Worm (Caenorhabditis elegans) whole organism, young adult: ENCODE measurements around the gene enpp-1.
"Not testable (repeated sequence)": the region's sequence is repeated elsewhere in the genome, so short reads cannot be mapped to it uniquely, and the experiment has no call there.

ENCODE experiments used
- K12H6.12 ChIP-seq: fragments of 200-800 bp; sonication (Bioruptor generic); optimal IDR thresholded peaks from 2 replicates; lab custom pipeline; 2018; ENCODE audit warnings: mild to moderate bottlenecking, missing genetic modification characterization, missing compliant biosample characterization
- dox-1 ChIP-seq: fragments of 200-800 bp; sonication (Bioruptor generic); IDR thresholded peaks from 2 replicates; pipeline ENCODE4 v1.3.6; 2022; ENCODE audit warnings: missing genetic modification reagents, missing genetic modification characterization, missing compliant biosample characterization
- hlh-12 ChIP-seq: sonication (generic microtip); optimal IDR thresholded peaks from 2 replicates; lab custom pipeline; 2016; ENCODE audit warnings: missing genetic modification characterization, missing compliant biosample characterization
- lin-35 ChIP-seq, 3 experiments: fragments of 150-350 bp in 2 of 3; sonication (generic microtip) in 1 of 3; optimal IDR thresholded peaks; 2 replicates each; lab custom pipeline; 2014 to 2018; ENCODE audit warnings: missing biosample characterization in 3 of 3, missing genetic modification characterization in 3 of 3, missing genetic modification reagents in 3 of 3
- lin-40 ChIP-seq: sonication (generic microtip); optimal IDR thresholded peaks from 2 replicates; lab custom pipeline; 2016; ENCODE audit warnings: missing genetic modification characterization, mild to moderate bottlenecking, missing compliant biosample characterization, missing genotype, missing genetic modification reagents
- mxl-1 ChIP-seq: sonication (generic microtip); optimal IDR thresholded peaks from 2 replicates; lab custom pipeline; 2016; ENCODE audit warnings: missing genetic modification characterization, missing compliant biosample characterization
- nhr-90 ChIP-seq: sonication (generic microtip); optimal IDR thresholded peaks from 2 replicates; lab custom pipeline; 2016; ENCODE audit warnings: missing genotype, mild to moderate bottlenecking, missing genetic modification characterization, missing compliant biosample characterization
- pbrm-1 ChIP-seq: fragments of 200-800 bp; sonication (Bioruptor generic); IDR thresholded peaks from 2 replicates; pipeline ENCODE4 v1.3.6; 2022; ENCODE audit warnings: missing genetic modification reagents, missing genetic modification characterization, missing compliant biosample characterization
- pha-4 ChIP-seq: fragments of 150-350 bp; sonication (generic microtip); optimal IDR thresholded peaks from 2 replicates; lab custom pipeline; 2014; ENCODE audit warnings: missing biosample characterization, missing genetic modification reagents, missing genetic modification characterization
- sptf-2 ChIP-seq: fragments of 200-800 bp; sonication (Bioruptor generic); optimal IDR thresholded peaks from 2 replicates; lab custom pipeline; 2018; ENCODE audit warnings: mild to moderate bottlenecking, missing genetic modification characterization, missing compliant biosample characterization
- ztf-6 ChIP-seq: fragments of 200-800 bp; sonication (Bioruptor generic); IDR thresholded peaks from 2 replicates; pipeline ENCODE4 v1.3.6; 2022; ENCODE audit warnings: missing genetic modification reagents, missing genetic modification characterization, missing compliant biosample characterization

DNA sequence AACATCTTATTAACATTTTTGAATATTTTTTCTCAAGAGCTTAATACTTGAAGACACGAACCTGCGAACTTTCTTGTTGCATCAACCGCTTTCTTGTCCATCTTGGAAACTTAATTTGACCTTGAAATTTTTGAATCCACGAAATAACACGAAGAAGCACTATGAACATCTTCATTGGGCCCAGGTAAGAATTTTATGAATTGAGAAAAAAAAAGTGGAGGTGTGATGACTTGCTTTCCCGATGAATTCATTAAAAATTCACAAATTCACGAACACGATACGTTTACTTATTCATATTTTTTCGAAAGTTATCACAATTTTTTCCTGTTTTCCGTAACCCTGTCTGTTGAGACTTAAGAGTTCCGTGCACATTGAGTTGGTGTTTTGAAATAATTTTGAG lies 569 bp upstream of the enpp-1 start, which contains the start of gene C27A7.6:
- not testable (repeated sequence) for TF ChIP-seq pha-4; nhr-90; dox-1 (GFP tag; lab: Robert Waterston, UW); lin-35 (GFP tag; optimal IDR thresholded peaks at IDR 0.05; lab: Kevin White, UChicago); hlh-12 (tag; lab: Kevin White, UChicago); pbrm-1 (GFP tag; lab: Robert Waterston, UW); mxl-1 (tag; lab: Kevin White, UChicago); lin-40 (tag; lab: Kevin White, UChicago); ztf-6 (GFP tag; lab: Robert Waterston, UW); K12H6.12; sptf-2 (GFP tag; lab: Kevin White, UChicago)
